Fruit fly (Drosophila melanogaster): Measurements from ENCODE around the gene CG46458.

Gene CG46458

dm6 chr3R:6854296-6854695 lies 103.9 kb downstream of the CG46458 start:
- TF ChIP-seq psq (optimal IDR thresholded peaks at IDR 0.05): no peak
- TF ChIP-seq h (optimal IDR thresholded peaks at IDR 0.05): no peak
- TF ChIP-seq Sin3A (optimal IDR thresholded peaks at IDR 0.05): no peak
- TF ChIP-seq insv (optimal IDR thresholded peaks at IDR 0.05): no peak
- no peak for TF ChIP-seq ttk (optimal IDR thresholded peaks at IDR 0.05)
- no peak for TF ChIP-seq Myc (optimal IDR thresholded peaks at IDR 0.05)

DNA sequence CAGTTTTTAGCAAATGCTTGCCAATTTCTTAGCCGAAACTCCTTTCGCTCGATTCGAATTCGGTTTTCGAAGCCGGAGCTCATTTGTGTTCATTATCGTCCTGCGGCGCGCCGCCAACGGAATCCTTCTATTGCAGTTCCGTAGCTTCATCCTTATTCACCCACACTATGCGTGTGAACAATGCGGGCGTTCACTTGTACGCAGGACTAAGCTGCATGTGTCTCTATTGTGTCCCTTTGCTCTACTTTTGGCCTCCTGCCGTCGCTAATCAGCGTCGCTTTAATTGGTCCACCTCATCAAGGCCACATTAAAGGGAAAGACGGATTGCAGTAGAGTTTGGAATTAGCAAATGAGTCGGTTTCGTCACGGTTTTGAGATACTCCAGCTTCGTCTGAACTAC lies 104.5 kb downstream of the CG46458 start:
- TF ChIP-seq Sin3A (optimal IDR thresholded peaks at IDR 0.05) (no peak), h (optimal IDR thresholded peaks at IDR 0.05) (no peak), ttk (optimal IDR thresholded peaks at IDR 0.05) (no peak), insv (optimal IDR thresholded peaks at IDR 0.05) (no peak), Myc (optimal IDR thresholded peaks at IDR 0.05) (no peak), psq (optimal IDR thresholded peaks at IDR 0.05) (no peak)

DNA sequence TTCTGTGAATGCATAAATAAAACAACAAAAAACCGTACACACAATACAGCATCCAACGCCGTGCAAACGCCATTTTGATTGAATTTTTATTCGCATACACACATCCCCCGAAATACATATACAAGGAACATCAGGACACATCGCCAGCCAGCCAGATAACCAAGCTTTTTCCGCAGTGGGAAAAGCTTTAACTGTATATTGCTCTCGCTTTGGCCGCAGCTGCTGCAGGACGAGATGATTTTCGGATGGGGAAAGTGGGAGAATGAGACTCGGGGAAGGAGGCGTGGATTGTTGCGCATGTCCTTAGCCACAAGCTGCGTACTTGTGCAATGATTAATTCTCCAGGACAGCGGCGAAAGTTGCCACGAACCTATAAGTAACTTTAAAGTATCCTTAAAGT lies 105.2 kb downstream of the CG46458 start:
- no peak for TF ChIP-seq psq (optimal IDR thresholded peaks at IDR 0.05)
- TF ChIP-seq Myc (optimal IDR thresholded peaks at IDR 0.05): no peak
- TF ChIP-seq insv (optimal IDR thresholded peaks at IDR 0.05): no peak
- no peak for TF ChIP-seq ttk (optimal IDR thresholded peaks at IDR 0.05)
- TF ChIP-seq h (optimal IDR thresholded peaks at IDR 0.05): no peak
- no peak for TF ChIP-seq Sin3A (optimal IDR thresholded peaks at IDR 0.05)

dm6 chr3R:6849866-6850265 lies 108.3 kb downstream of the CG46458 start, which contains the start of gene Scr:
Gene Scr, minus strand, starts transcription at chr3R:6849981.
- TF ChIP-seq insv (optimal IDR thresholded peaks at IDR 0.05): no peak
- no peak for TF ChIP-seq h (optimal IDR thresholded peaks at IDR 0.05)
- TF ChIP-seq psq (optimal IDR thresholded peaks at IDR 0.05): no peak
- TF ChIP-seq ttk (optimal IDR thresholded peaks at IDR 0.05): no peak
- no peak for TF ChIP-seq Sin3A (optimal IDR thresholded peaks at IDR 0.05)

- TF ChIP-seq h (optimal IDR thresholded peaks at IDR 0.05): no peak
- no peak for TF ChIP-seq Sin3A (optimal IDR thresholded peaks at IDR 0.05)
These were observed 109.6 kb downstream of the CG46458 start for dm6 chr3R:6848595-6848994.
